Worm (Caenorhabditis elegans): ENCODE data around the gene nspe-2.

DNA sequence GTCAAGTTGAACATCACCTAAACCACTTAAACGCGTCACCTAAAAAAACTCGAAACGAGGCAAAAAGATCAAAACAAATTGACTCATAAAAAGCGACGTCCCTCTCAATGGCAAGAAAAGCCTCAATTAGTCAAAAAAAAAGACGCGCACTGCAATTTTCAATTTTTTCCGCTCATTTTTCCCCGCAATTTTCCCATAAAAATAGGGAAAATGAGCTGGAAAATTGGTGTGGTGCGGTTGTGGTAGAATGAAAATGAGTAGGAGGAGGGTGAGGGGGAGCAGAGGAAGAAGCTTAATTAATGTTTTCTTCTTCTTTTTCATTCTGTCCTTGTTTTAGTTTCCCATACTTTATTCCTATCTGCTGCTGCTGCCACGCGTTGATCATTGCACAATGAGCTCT lies 38.4 kb upstream of the nspe-2 start:
- TF ChIP-seq ztf-11 (tag; optimal IDR thresholded peaks at IDR 0.05), result no peak
- no peak for TF ChIP-seq elt-3 (tag; optimal IDR thresholded peaks at IDR 0.05)
